Fruit fly (Drosophila melanogaster) whole organism, embryonic: ENCODE measurements around the gene CG33158.

ENCODE experiments used
- B-H1 ChIP-seq: fragments of 200-800 bp; sonication (Bioruptor generic); IDR thresholded peaks from 3 replicates; pipeline ENCODE4 v1.3.6; 2022; ENCODE audit warnings: missing biosample characterization, missing genetic modification characterization
- CG10366 ChIP-seq: fragments of 200-800 bp; sonication (Bioruptor generic); IDR thresholded peaks from 2 replicates; pipeline ENCODE4 v1.3.6; 2022; ENCODE audit warnings: missing biosample characterization, missing genetic modification characterization
- CG12071 ChIP-seq: fragments of 200-800 bp; sonication (Bioruptor generic); optimal IDR thresholded peaks from 3 replicates; lab custom pipeline; 2018; ENCODE audit warnings: missing biosample characterization, mild to moderate bottlenecking, missing genetic modification characterization
- CG12104 ChIP-seq: fragments of 200-800 bp; sonication (Bioruptor generic); optimal IDR thresholded peaks from 3 replicates; lab custom pipeline; 2016; ENCODE audit warnings: missing biosample characterization, missing genetic modification characterization
- CG14014 ChIP-seq: fragments of 200-800 bp; sonication (Bioruptor generic); IDR thresholded peaks from 2 replicates; pipeline ENCODE4 v1.3.6; 2022; ENCODE audit warnings: missing biosample characterization, missing genetic modification characterization
- CG14050 ChIP-seq: fragments of 200-800 bp; sonication (Bioruptor generic); IDR thresholded peaks from 3 replicates; pipeline ENCODE4 v1.3.6; 2022; ENCODE audit warnings: missing biosample characterization, missing genetic modification characterization
- CG15269 ChIP-seq: fragments of 200-800 bp; sonication (Bioruptor generic); optimal IDR thresholded peaks from 2 replicates; lab custom pipeline; 2018; ENCODE audit warnings: missing biosample characterization, mild to moderate bottlenecking, missing genetic modification characterization, moderate library complexity
- CG15601 ChIP-seq: fragments of 200-800 bp; sonication (Bioruptor generic); optimal IDR thresholded peaks from 3 replicates; lab custom pipeline; 2019; ENCODE audit warnings: missing biosample characterization, mild to moderate bottlenecking, missing genetic modification characterization, moderate library complexity
- CG1602 ChIP-seq: fragments of 200-800 bp; sonication (Bioruptor generic); optimal IDR thresholded peaks from 3 replicates; lab custom pipeline; 2016; ENCODE audit warnings: missing biosample characterization, missing genetic modification characterization
- CG1647 ChIP-seq: fragments of 200-800 bp; sonication (Bioruptor generic); optimal IDR thresholded peaks from 3 replicates; lab custom pipeline; 2016; ENCODE audit warnings: missing biosample characterization, missing genetic modification characterization
- CG2116 ChIP-seq: fragments of 200-800 bp; sonication (Bioruptor generic); optimal IDR thresholded peaks from 3 replicates; lab custom pipeline; 2018; ENCODE audit warnings: missing biosample characterization, mild to moderate bottlenecking, missing genetic modification characterization
- CG2120 ChIP-seq: fragments of 200-800 bp; sonication (Bioruptor generic); optimal IDR thresholded peaks from 3 replicates; lab custom pipeline; 2016; ENCODE audit warnings: missing biosample characterization, missing genetic modification characterization
- CG33213 ChIP-seq: fragments of 200-800 bp; sonication (Bioruptor generic); optimal IDR thresholded peaks from 3 replicates; lab custom pipeline; 2016; ENCODE audit warnings: missing biosample characterization, missing genetic modification characterization
- CG4707 ChIP-seq: fragments of 200-800 bp; sonication (Bioruptor generic); optimal IDR thresholded peaks from 2 replicates; lab custom pipeline; 2018; ENCODE audit warnings: missing biosample characterization, mild to moderate bottlenecking, missing genetic modification characterization, moderate library complexity
- CG6654 ChIP-seq: fragments of 200-800 bp; sonication (Bioruptor generic); optimal IDR thresholded peaks from 2 replicates; lab custom pipeline; 2017; ENCODE audit warnings: missing biosample characterization, mild to moderate bottlenecking, missing genetic modification characterization
- CG6689 ChIP-seq: fragments of 200-800 bp; sonication (Bioruptor generic); IDR thresholded peaks from 2 replicates; pipeline ENCODE4 v1.3.6; 2022; ENCODE audit warnings: missing biosample characterization, missing genetic modification characterization
- CG6791 ChIP-seq: fragments of 200-800 bp; sonication (Bioruptor generic); IDR thresholded peaks from 3 replicates; pipeline ENCODE4 v1.3.6; 2022; ENCODE audit warnings: missing biosample characterization, missing genetic modification characterization; ENCODE audit not compliant: partially characterized antibody
- CG8290 ChIP-seq, 3 experiments: fragments of 200-800 bp; sonication (Bioruptor generic); optimal IDR thresholded peaks; 2 replicates each; lab custom pipeline; 2016 to 2019; ENCODE audit warnings: missing biosample characterization in 3 of 3, missing genetic modification characterization in 3 of 3, mild to moderate bottlenecking in 2 of 3, moderate library complexity in 1 of 3
- CG9437 ChIP-seq: fragments of 200-800 bp; sonication (Bioruptor generic); optimal IDR thresholded peaks from 2 replicates; lab custom pipeline; 2018; ENCODE audit warnings: missing biosample characterization, mild to moderate bottlenecking, missing genetic modification characterization
- CG9609 ChIP-seq: fragments of 200-800 bp; sonication (Bioruptor generic); optimal IDR thresholded peaks from 3 replicates; lab custom pipeline; 2016; ENCODE audit warnings: missing biosample characterization, missing genetic modification characterization
- D ChIP-seq, 2 experiments: fragments of 200-800 bp in 1 of 2; fragments of >200 bp in 1 of 2; sonication (Bioruptor generic) in 1 of 2; optimal IDR thresholded peaks; 2 replicates in 1 of 2; 3 replicates in 1 of 2; lab custom pipeline; 2017; ENCODE audit warnings: mild to moderate bottlenecking in 1 of 2, missing biosample characterization in 1 of 2, missing genetic modification characterization in 1 of 2, missing genetic modification reagents in 1 of 2
- Dad ChIP-seq: fragments of 200-800 bp; sonication (Bioruptor generic); optimal IDR thresholded peaks from 3 replicates; lab custom pipeline; 2016; ENCODE audit warnings: missing biosample characterization, missing genetic modification characterization
- Elba2 ChIP-seq: fragments of 200-800 bp; sonication (Bioruptor generic); optimal IDR thresholded peaks from 3 replicates; lab custom pipeline; 2016; ENCODE audit warnings: missing biosample characterization, missing genetic modification characterization
- Gsc ChIP-seq: fragments of 200-800 bp; sonication (Bioruptor generic); IDR thresholded peaks from 2 replicates; pipeline ENCODE4 v1.3.6; 2022; ENCODE audit warnings: missing biosample characterization, missing genetic modification characterization
- HLHmδ ChIP-seq: fragments of 200-800 bp; sonication (Bioruptor generic); optimal IDR thresholded peaks from 2 replicates; lab custom pipeline; 2018; ENCODE audit warnings: missing biosample characterization, mild to moderate bottlenecking, missing genetic modification characterization, moderate library complexity
- HmgD ChIP-seq: fragments of 200-800 bp; sonication (Bioruptor generic); optimal IDR thresholded peaks from 3 replicates; lab custom pipeline; 2016; ENCODE audit warnings: missing biosample characterization, missing genetic modification characterization
- Hmx ChIP-seq: fragments of 200-800 bp; sonication (Bioruptor generic); optimal IDR thresholded peaks from 2 replicates; lab custom pipeline; 2016; ENCODE audit warnings: missing biosample characterization, missing genetic modification characterization
- Jarid2 ChIP-seq: fragments of 200-800 bp; sonication (Bioruptor generic); optimal IDR thresholded peaks from 3 replicates; lab custom pipeline; 2017; ENCODE audit warnings: mild to moderate bottlenecking, missing biosample characterization, missing genetic modification reagents, missing genetic modification characterization
- Lim3 ChIP-seq: fragments of 200-800 bp; sonication (Bioruptor generic); IDR thresholded peaks from 2 replicates; pipeline ENCODE4 v1.3.6; 2022; ENCODE audit warnings: missing biosample characterization, missing genetic modification characterization
- MBD-R2 ChIP-seq: fragments of 200-800 bp; sonication (Bioruptor generic); IDR thresholded peaks from 2 replicates; pipeline ENCODE4 v1.3.6; 2022; ENCODE audit warnings: missing biosample characterization, missing genetic modification characterization
- NFAT ChIP-seq: fragments of 200-800 bp; sonication (Bioruptor generic); IDR thresholded peaks from 2 replicates; pipeline ENCODE4 v1.3.6; 2022; ENCODE audit warnings: missing biosample characterization, missing genetic modification characterization
- Pdp1 ChIP-seq, 2 experiments: fragments of 200-800 bp; sonication (Bioruptor generic); optimal IDR thresholded peaks; 3 replicates each; lab custom pipeline; 2016; ENCODE audit warnings: missing biosample characterization in 2 of 2, missing genetic modification characterization in 2 of 2, mild to moderate bottlenecking in 1 of 2, moderate library complexity in 1 of 2
- Ravus ChIP-seq: fragments of 200-800 bp; sonication (Bioruptor generic); IDR thresholded peaks from 2 replicates; pipeline ENCODE4 v1.3.6; 2022; ENCODE audit warnings: missing biosample characterization, missing genetic modification characterization
- Rx ChIP-seq: fragments of 200-800 bp; sonication (Bioruptor generic); IDR thresholded peaks from 2 replicates; pipeline ENCODE4 v1.3.6; 2022; ENCODE audit warnings: missing biosample characterization, missing genetic modification characterization
- Trl ChIP-seq, 3 experiments: fragments of >200 bp in 2 of 3; fragments of 200-800 bp in 1 of 3; sonication (Bioruptor generic) in 1 of 3; optimal IDR thresholded peaks; 2 replicates in 1 of 3; 3 replicates in 2 of 3; lab custom pipeline; 2016 to 2017; ENCODE audit warnings: missing biosample characterization in 1 of 3, missing genetic modification characterization in 1 of 3
- abd-A ChIP-seq: fragments of 200-800 bp; sonication (Bioruptor generic); optimal IDR thresholded peaks from 3 replicates; lab custom pipeline; 2019; ENCODE audit warnings: missing biosample characterization, mild to moderate bottlenecking, missing genetic modification characterization, moderate library complexity
- ase ChIP-seq: fragments of 200-800 bp; sonication (Bioruptor generic); IDR thresholded peaks from 3 replicates; pipeline ENCODE4 v1.3.6; 2022; ENCODE audit warnings: missing biosample characterization, missing genetic modification characterization
- ash1 ChIP-seq: fragments of 200-800 bp; sonication (Bioruptor generic); optimal IDR thresholded peaks from 2 replicates; lab custom pipeline; 2018; ENCODE audit warnings: missing biosample characterization, mild to moderate bottlenecking, missing genetic modification characterization
- bbx ChIP-seq: fragments of 200-800 bp; sonication (Bioruptor generic); IDR thresholded peaks from 2 replicates; pipeline ENCODE4 v1.3.6; 2022; ENCODE audit warnings: missing biosample characterization, missing genetic modification characterization; ENCODE audit not compliant: partially characterized antibody
- bowl ChIP-seq: fragments of 200-800 bp; sonication (Bioruptor generic); IDR thresholded peaks from 2 replicates; pipeline ENCODE4 v1.3.6; 2022; ENCODE audit warnings: missing biosample characterization, missing genetic modification characterization
- fd102C ChIP-seq: fragments of 200-800 bp; sonication (Bioruptor generic); optimal IDR thresholded peaks from 2 replicates; lab custom pipeline; 2018; ENCODE audit warnings: missing biosample characterization, mild to moderate bottlenecking, missing genetic modification characterization, moderate library complexity
- ftz-f1 ChIP-seq: fragments of 200-800 bp; sonication (Bioruptor generic); optimal IDR thresholded peaks from 2 replicates; lab custom pipeline; 2016; ENCODE audit warnings: missing biosample characterization, missing genetic modification characterization
- gem ChIP-seq: fragments of 200-800 bp; sonication (Bioruptor generic); optimal IDR thresholded peaks from 2 replicates; lab custom pipeline; 2019; ENCODE audit warnings: missing biosample characterization, mild to moderate bottlenecking, missing genetic modification characterization, moderate library complexity
- gt ChIP-seq: fragments of 200-800 bp; sonication (Bioruptor generic); IDR thresholded peaks from 2 replicates; pipeline ENCODE4 v1.3.6; 2022; ENCODE audit warnings: missing biosample characterization, missing genetic modification characterization
- hth ChIP-seq: fragments of >200 bp; optimal IDR thresholded peaks from 2 replicates; lab custom pipeline; 2017; ENCODE audit warnings: inconsistent platforms
- inv ChIP-seq: fragments of 200-800 bp; sonication (Bioruptor generic); IDR thresholded peaks from 2 replicates; pipeline ENCODE4 v1.3.6; 2022; ENCODE audit warnings: missing biosample characterization, missing genetic modification characterization; ENCODE audit not compliant: partially characterized antibody
- lilli ChIP-seq: fragments of 200-800 bp; sonication (Bioruptor generic); optimal IDR thresholded peaks from 3 replicates; lab custom pipeline; 2016; ENCODE audit warnings: missing biosample characterization, missing genetic modification characterization
- pho ChIP-seq: fragments of 200-800 bp; sonication (Bioruptor generic); optimal IDR thresholded peaks from 2 replicates; lab custom pipeline; 2016; ENCODE audit warnings: missing biosample characterization, missing genetic modification characterization
- shn ChIP-seq: fragments of 200-800 bp; sonication (Bioruptor generic); optimal IDR thresholded peaks from 3 replicates; lab custom pipeline; 2016; ENCODE audit warnings: missing biosample characterization, missing genetic modification characterization
- trh ChIP-seq: fragments of 200-800 bp; sonication (Bioruptor generic); optimal IDR thresholded peaks from 2 replicates; lab custom pipeline; 2016; ENCODE audit warnings: missing biosample characterization, missing genetic modification characterization
- z ChIP-seq: fragments of 200-800 bp; sonication (Bioruptor generic); IDR thresholded peaks from 3 replicates; pipeline ENCODE4 v1.3.6; 2022; ENCODE audit warnings: missing biosample characterization, missing genetic modification characterization

CG33158 gene

dm6 chr3L:16544220-16544619 lies 124.8 kb downstream of the CG33158 start (continued):
- TF ChIP-seq ase (no peak; the same call in 2 of the 3 replicates), bbx (GFP tag; lab: Robert Waterston, UW) (no peak), Elba2 (GFP tag; lab: Kevin White, UChicago) (no peak), NFAT (GFP tag; lab: Robert Waterston, UW) (no peak), Trl (optimal IDR thresholded peaks at IDR 0.05; lab: Kevin White, UChicago) (no peak), Trl (GFP tag; optimal IDR thresholded peaks at IDR 0.05; lab: Kevin White, UChicago) (peak; percentile 22), CG33213 (GFP tag; lab: Kevin White, UChicago) (no peak), Pdp1 (GFP tag; optimal IDR thresholded peaks at IDR 0.05; lab: Kevin White, UChicago) (peak in 1 of 2 experiments; percentile 28), CG8290 (GFP tag; optimal IDR thresholded peaks at IDR 0.05; lab: Kevin White, UChicago) (no peak), CG8290 (tag; optimal IDR thresholded peaks at IDR 0.05; lab: Kevin White, UChicago) (peak in 1 of 2 experiments; percentile 23), CG9609 (GFP tag; lab: Kevin White, UChicago) (peak; percentile 42), ash1 (GFP tag; lab: Kevin White, UChicago) (no peak), CG14050 (no peak), pho (GFP tag; lab: Kevin White, UChicago) (no peak), abd-A (no peak), ftz-f1 (GFP tag; lab: Kevin White, UChicago) (no peak), hth (lab: Kevin White, UChicago) (no peak), CG1602 (GFP tag; lab: Kevin White, UChicago) (peak; percentile 30), Hmx (GFP tag; lab: Kevin White, UChicago) (no peak), Lim3 (GFP tag; lab: Robert Waterston, UW) (no peak), Jarid2 (GFP tag; lab: Kevin White, UChicago) (no peak), inv (GFP tag; lab: Robert Waterston, UW) (no peak), CG9437 (peak; percentile 7), Ravus (GFP tag; lab: Robert Waterston, UW) (no peak), CG6791 (no peak), CG1647 (GFP tag; lab: Kevin White, UChicago) (peak; percentile 21), CG15601 (tag; lab: Kevin White, UChicago) (no peak), CG14014 (GFP tag; lab: Robert Waterston, UW) (peak; percentile 33; the same call in 1 of the 2 replicates), gem (tag; lab: Kevin White, UChicago) (peak; percentile 66), CG15269 (tag; lab: Kevin White, UChicago) (peak; percentile 24), MBD-R2 (no peak), CG2120 (GFP tag; lab: Kevin White, UChicago) (peak; percentile 11), CG12104 (GFP tag; lab: Kevin White, UChicago) (no peak), HmgD (GFP tag; lab: Kevin White, UChicago) (no peak), CG6654 (GFP tag; lab: Kevin White, UChicago) (no peak), trh (GFP tag; lab: Kevin White, UChicago) (no peak), Gsc (GFP tag; lab: Robert Waterston, UW) (no peak), CG12071 (GFP tag; lab: Kevin White, UChicago) (peak; percentile 22), Rx (GFP tag; lab: Robert Waterston, UW) (no peak), fd102C (GFP tag; lab: Kevin White, UChicago) (no peak), CG6689 (peak; percentile 26; the same call in 1 of the 2 replicates), CG10366 (GFP tag; lab: Robert Waterston, UW) (peak; percentile 45; the same call in 1 of the 2 replicates), CG2116 (GFP tag; lab: Kevin White, UChicago) (no peak), HLHmδ (GFP tag; lab: Kevin White, UChicago) (no peak), z (GFP tag; lab: Robert Waterston, UW) (no peak), B-H1 (no peak), Dad (no peak), shn (GFP tag; lab: Kevin White, UChicago) (no peak), D (optimal IDR thresholded peaks at IDR 0.05; lab: Kevin White, UChicago) (no peak), D (GFP tag; optimal IDR thresholded peaks at IDR 0.05; lab: Kevin White, UChicago) (peak; percentile 34), bowl (no peak), gt (GFP tag; lab: Robert Waterston, UW) (no peak), CG4707 (GFP tag; lab: Kevin White, UChicago) (no peak), lilli (GFP tag; lab: Kevin White, UChicago) (peak; percentile 47)
